Worm (Caenorhabditis elegans): ENCODE measurements around the gene srx-125.

Gene srx-125

ce11 chrV:13411225-13411991 is 44.3 kb downstream of the srx-125 start:
- TF ChIP-seq unc-39 (tag; optimal IDR thresholded peaks at IDR 0.05) (no peak), mls-2 (tag; optimal IDR thresholded peaks at IDR 0.05) (no peak), bed-3 (GFP tag; optimal IDR thresholded peaks at IDR 0.05) (no peak), ztf-11 (tag; optimal IDR thresholded peaks at IDR 0.05) (no peak), nhr-2 (tag; optimal IDR thresholded peaks at IDR 0.05) (no peak), flh-1 (GFP tag; optimal IDR thresholded peaks at IDR 0.05) (no peak), ces-1 (GFP tag; optimal IDR thresholded peaks at IDR 0.05) (no peak), unc-62 (GFP tag; optimal IDR thresholded peaks at IDR 0.05) (no peak), nhr-28 (tag; optimal IDR thresholded peaks at IDR 0.05) (no peak), elt-1 (tag; optimal IDR thresholded peaks at IDR 0.05; ENCODE audit: borderline replicate concordance, insufficient read depth) (no peak), drap-1 (GFP tag; optimal IDR thresholded peaks at IDR 0.05) (no peak), elt-3 (tag; optimal IDR thresholded peaks at IDR 0.05) (no peak)

- no peak for TF ChIP-seq nhr-76 (tag; optimal IDR thresholded peaks at IDR 0.05)
- TF ChIP-seq bed-3 (GFP tag; optimal IDR thresholded peaks at IDR 0.05) = no peak
- no peak for TF ChIP-seq hlh-1 (tag; optimal IDR thresholded peaks at IDR 0.05)
- TF ChIP-seq ceh-39 (tag; optimal IDR thresholded peaks at IDR 0.05) = no peak
- no peak for TF ChIP-seq elt-3 (tag; optimal IDR thresholded peaks at IDR 0.05)
- TF ChIP-seq ztf-11 (tag; optimal IDR thresholded peaks at IDR 0.05) = no peak
- TF ChIP-seq unc-39 (tag; optimal IDR thresholded peaks at IDR 0.05) = no peak
- TF ChIP-seq snpc-4 (tag; optimal IDR thresholded peaks at IDR 0.05) = no peak
- no peak for TF ChIP-seq mls-2 (tag; optimal IDR thresholded peaks at IDR 0.05)
- TF ChIP-seq zip-8 (tag; optimal IDR thresholded peaks at IDR 0.05) = no peak
- no peak for TF ChIP-seq mab-5 (tag; optimal IDR thresholded peaks at IDR 0.05)
- no peak for TF ChIP-seq pha-4 (tag; optimal IDR thresholded peaks at IDR 0.05)
- no peak for TF ChIP-seq sptf-1 (tag; optimal IDR thresholded peaks at IDR 0.05)
- TF ChIP-seq elt-1 (tag; optimal IDR thresholded peaks at IDR 0.05; ENCODE audit: borderline replicate concordance, insufficient read depth) = no peak
Measured at ce11 chrV:13411992-13412298, 44.8 kb downstream of the srx-125 start.

- no peak for TF ChIP-seq mls-2 (tag; optimal IDR thresholded peaks at IDR 0.05)
- no peak for TF ChIP-seq sem-2 (GFP tag; optimal IDR thresholded peaks at IDR 0.05)
- no peak for TF ChIP-seq bed-3 (GFP tag; optimal IDR thresholded peaks at IDR 0.05)
- TF ChIP-seq zip-8 (tag; optimal IDR thresholded peaks at IDR 0.05) = no peak
- no peak for TF ChIP-seq nhr-12 (tag; optimal IDR thresholded peaks at IDR 0.05)
- no peak for TF ChIP-seq lin-13 (tag; optimal IDR thresholded peaks at IDR 0.05)
- no peak for TF ChIP-seq ham-2 (GFP tag; optimal IDR thresholded peaks at IDR 0.05)
- peak; percentile 82 for TF ChIP-seq elt-1 (tag; optimal IDR thresholded peaks at IDR 0.05; ENCODE audit: borderline replicate concordance, insufficient read depth)
- no peak for TF ChIP-seq ces-1 (GFP tag; optimal IDR thresholded peaks at IDR 0.05)
- TF ChIP-seq elt-3 (tag; optimal IDR thresholded peaks at IDR 0.05) = peak; percentile 46
- no peak for TF ChIP-seq mep-1 (tag; optimal IDR thresholded peaks at IDR 0.05)
- no peak for TF ChIP-seq unc-39 (tag; optimal IDR thresholded peaks at IDR 0.05)
- no peak for TF ChIP-seq ceh-39 (tag; optimal IDR thresholded peaks at IDR 0.05)
- TF ChIP-seq snpc-4 (tag; optimal IDR thresholded peaks at IDR 0.05) = no peak
- TF ChIP-seq M03D4.4 (tag; optimal IDR thresholded peaks at IDR 0.05) = no peak
- TF ChIP-seq flh-1 (GFP tag; optimal IDR thresholded peaks at IDR 0.05) = no peak
- TF ChIP-seq blmp-1 (tag; optimal IDR thresholded peaks at IDR 0.05) = peak; percentile 57
Measured at ce11 chrV:13413301-13413700, 46.2 kb downstream of the srx-125 start.

ce11 chrV:13414585-13414984 is 47.5 kb downstream of the srx-125 start, which contains the start of gene cut-2:
TSS of gene cut-2 (plus strand) at chrV:13414949.
- TF ChIP-seq blmp-1 (tag; optimal IDR thresholded peaks at IDR 0.05) (peak; percentile 41), elt-1 (tag; optimal IDR thresholded peaks at IDR 0.05; ENCODE audit: borderline replicate concordance, insufficient read depth) (peak; percentile 71), ces-1 (GFP tag; optimal IDR thresholded peaks at IDR 0.05) (no peak)

ce11 chrV:13415462-13415861 is 48.3 kb downstream of the srx-125 start:
- TF ChIP-seq mab-5 (tag; optimal IDR thresholded peaks at IDR 0.05) = no peak
- TF ChIP-seq sem-2 (GFP tag; optimal IDR thresholded peaks at IDR 0.05) = no peak
- TF ChIP-seq ceh-43 (GFP tag; optimal IDR thresholded peaks at IDR 0.05) = peak; percentile 6
- TF ChIP-seq ceh-83 (GFP tag; optimal IDR thresholded peaks at IDR 0.05) = peak; percentile 31

ce11 chrV:13416076-13416475 is 49.0 kb downstream of the srx-125 start:
- TF ChIP-seq hlh-1 (tag; optimal IDR thresholded peaks at IDR 0.05) (no peak), zip-8 (tag; optimal IDR thresholded peaks at IDR 0.05) (no peak), blmp-1 (tag; optimal IDR thresholded peaks at IDR 0.05) (no peak), elt-1 (tag; optimal IDR thresholded peaks at IDR 0.05; ENCODE audit: borderline replicate concordance, insufficient read depth) (no peak), ceh-83 (GFP tag; optimal IDR thresholded peaks at IDR 0.05) (no peak), unc-120 (tag; optimal IDR thresholded peaks at IDR 0.05; ENCODE audit: poor library complexity, severe bottlenecking) (no peak)
